Worm (Caenorhabditis elegans) whole organism, L4 larva: ENCODE data around the gene T19C3.2.
A peak's percentile ranks its signal among the peaks of the same experiment; 100 is the strongest.

Experiments used
- F10B5.3 ChIP-seq: sonication (generic microtip); optimal IDR thresholded peaks from 2 replicates; lab custom pipeline; 2016; ENCODE audit warnings: mild to moderate bottlenecking, missing genetic modification characterization, missing compliant biosample characterization
- F49E8.2 ChIP-seq: sonication (generic microtip); optimal IDR thresholded peaks from 2 replicates; lab custom pipeline; 2016; ENCODE audit warnings: missing compliant biosample characterization, mild to moderate bottlenecking, missing genetic modification characterization, borderline replicate concordance
- Y48G9A.11 ChIP-seq: fragments of 200-800 bp; sonication (Bioruptor generic); IDR thresholded peaks from 2 replicates; pipeline ENCODE4 v1.3.6; 2022; ENCODE audit warnings: missing genetic modification reagents, missing genetic modification characterization, missing compliant biosample characterization
- Y75B8A.6 ChIP-seq: fragments of 200-800 bp; sonication (Bioruptor generic); IDR thresholded peaks from 2 replicates; pipeline ENCODE4 v1.3.6; 2022; ENCODE audit warnings: missing genetic modification reagents, missing genetic modification characterization, missing compliant biosample characterization
- ama-1 ChIP-seq: fragments of 150-350 bp; optimal IDR thresholded peaks from 2 replicates; lab custom pipeline; 2014; ENCODE audit warnings: inconsistent platforms, mixed read lengths
- ceh-20 ChIP-seq: fragments of 200-800 bp; sonication (Bioruptor generic); IDR thresholded peaks from 2 replicates; pipeline ENCODE4 v1.3.6; 2022; ENCODE audit warnings: missing genetic modification reagents, missing genetic modification characterization, missing compliant biosample characterization
- ceh-28 ChIP-seq: fragments of 150-350 bp; optimal IDR thresholded peaks from 2 replicates; lab custom pipeline; 2014; ENCODE audit warnings: missing biosample characterization, missing genetic modification reagents, missing genetic modification characterization
- ceh-44 ChIP-seq: fragments of 200-800 bp; sonication (Bioruptor generic); IDR thresholded peaks from 2 replicates; pipeline ENCODE4 v1.3.6; 2022; ENCODE audit warnings: missing genetic modification reagents, missing genetic modification characterization, missing compliant biosample characterization
- ces-1 ChIP-seq: fragments of 150-350 bp; sonication (generic microtip); optimal IDR thresholded peaks from 4 replicates; lab custom pipeline; 2014; ENCODE audit warnings: missing biosample characterization, missing genetic modification reagents, missing genetic modification characterization
- cey-2 ChIP-seq: sonication (generic microtip); optimal IDR thresholded peaks from 3 replicates; lab custom pipeline; 2017; ENCODE audit warnings: missing genetic modification characterization, mild to moderate bottlenecking, missing compliant biosample characterization, antibody characterized with exemption, borderline replicate concordance; ENCODE audit not compliant: insufficient read depth
- daf-16 ChIP-seq, 3 experiments: sonication (generic microtip); optimal IDR thresholded peaks; 2 replicates each; lab custom pipeline; 2016 to 2017; ENCODE audit warnings: missing genetic modification characterization in 3 of 3, missing genetic modification reagents in 3 of 3, mild to moderate bottlenecking in 2 of 3, missing compliant biosample characterization in 2 of 3, missing biosample characterization in 1 of 3, moderate library complexity in 1 of 3
- dmd-6 ChIP-seq: fragments of 200-800 bp; sonication (Bioruptor generic); IDR thresholded peaks from 2 replicates; pipeline ENCODE4 v1.3.6; 2022; ENCODE audit warnings: missing genetic modification reagents, missing genetic modification characterization, missing compliant biosample characterization
- dmd-8 ChIP-seq: fragments of 200-800 bp; sonication (Bioruptor generic); IDR thresholded peaks from 2 replicates; pipeline ENCODE4 v1.3.6; 2022; ENCODE audit warnings: missing genetic modification characterization, missing compliant biosample characterization
- dve-1 ChIP-seq: sonication (generic microtip); optimal IDR thresholded peaks from 2 replicates; lab custom pipeline; 2017; ENCODE audit warnings: antibody characterized with exemption, mild to moderate bottlenecking, missing genetic modification characterization, missing compliant biosample characterization; ENCODE audit not compliant: insufficient read depth
- hlh-11 ChIP-seq: fragments of 200-800 bp; sonication (Bioruptor generic); optimal IDR thresholded peaks from 2 replicates; lab custom pipeline; 2018; ENCODE audit warnings: mild to moderate bottlenecking, missing genetic modification characterization, missing compliant biosample characterization
- hlh-30 ChIP-seq: sonication (generic microtip); optimal IDR thresholded peaks from 2 replicates; lab custom pipeline; 2017; ENCODE audit warnings: antibody characterized with exemption, mild to moderate bottlenecking, missing genetic modification characterization, missing compliant biosample characterization; ENCODE audit not compliant: insufficient read depth
- hmg-1.1 ChIP-seq: fragments of 200-800 bp; sonication (Bioruptor generic); IDR thresholded peaks from 2 replicates; pipeline ENCODE4 v1.3.6; 2022; ENCODE audit warnings: missing genetic modification reagents, missing genetic modification characterization, missing compliant biosample characterization
- lim-7 ChIP-seq: fragments of 200-800 bp; sonication (Bioruptor generic); IDR thresholded peaks from 2 replicates; pipeline ENCODE4 v1.3.6; 2022; ENCODE audit warnings: missing genetic modification characterization, missing compliant biosample characterization
- lin-1 ChIP-seq: fragments of 200-800 bp; sonication (Bioruptor generic); IDR thresholded peaks from 2 replicates; pipeline ENCODE4 v1.3.6; 2022; ENCODE audit warnings: missing genetic modification reagents, missing genetic modification characterization, missing compliant biosample characterization
- lin-39 ChIP-seq: fragments of 150-350 bp; optimal IDR thresholded peaks from 2 replicates; lab custom pipeline; 2014; ENCODE audit warnings: missing biosample characterization, missing genetic modification reagents, missing genetic modification characterization
- lsy-2 ChIP-seq, 2 experiments: fragments of 150-350 bp in 1 of 2; sonication (generic microtip) in 1 of 2; optimal IDR thresholded peaks; 2 replicates each; lab custom pipeline; 2014 to 2017; ENCODE audit warnings: missing biosample characterization in 2 of 2, missing genetic modification characterization in 2 of 2
- madf-9 ChIP-seq: fragments of 200-800 bp; sonication (Bioruptor generic); conservative IDR thresholded peaks from 2 replicates; pipeline ENCODE4 v1.3.6; 2022; ENCODE audit warnings: missing genetic modification reagents, missing genetic modification characterization, missing compliant biosample characterization
- mdl-1 ChIP-seq, 2 experiments: fragments of 150-350 bp in 1 of 2; sonication (generic microtip) in 1 of 2; optimal IDR thresholded peaks; 2 replicates each; lab custom pipeline; 2014 to 2017; ENCODE audit warnings: missing biosample characterization in 2 of 2, missing genetic modification characterization in 2 of 2
- mep-1 ChIP-seq: fragments of 150-350 bp; sonication (generic microtip); optimal IDR thresholded peaks from 3 replicates; lab custom pipeline; 2014; ENCODE audit warnings: missing biosample characterization, missing genetic modification characterization
- mes-2 ChIP-seq: sonication (generic microtip); optimal IDR thresholded peaks from 2 replicates; lab custom pipeline; 2016; ENCODE audit warnings: missing genotype, mild to moderate bottlenecking, missing genetic modification characterization, missing compliant biosample characterization; ENCODE audit not compliant: poor library complexity, severe bottlenecking
- nhr-10 ChIP-seq: fragments of 150-350 bp; optimal IDR thresholded peaks from 2 replicates; lab custom pipeline; 2014; ENCODE audit warnings: missing biosample characterization, missing genetic modification characterization
- nhr-111 ChIP-seq: fragments of 200-800 bp; sonication (Bioruptor generic); optimal IDR thresholded peaks from 2 replicates; lab custom pipeline; 2018; ENCODE audit warnings: mild to moderate bottlenecking, missing genetic modification characterization, missing compliant biosample characterization
- nhr-237 ChIP-seq: sonication (generic microtip); optimal IDR thresholded peaks from 2 replicates; lab custom pipeline; 2017; ENCODE audit warnings: missing biosample characterization, missing genetic modification characterization
- nhr-28 ChIP-seq: fragments of 150-350 bp; optimal IDR thresholded peaks from 2 replicates; lab custom pipeline; 2014; ENCODE audit warnings: missing biosample characterization, missing genetic modification characterization
- nhr-48 ChIP-seq: sonication (generic microtip); optimal IDR thresholded peaks from 2 replicates; lab custom pipeline; 2016; ENCODE audit warnings: mild to moderate bottlenecking, missing genetic modification characterization, missing compliant biosample characterization
- nhr-6 ChIP-seq: fragments of 150-350 bp; optimal IDR thresholded peaks from 2 replicates; lab custom pipeline; 2014; ENCODE audit warnings: missing biosample characterization, missing genetic modification characterization
- nhr-77 ChIP-seq: fragments of 150-350 bp; optimal IDR thresholded peaks from 2 replicates; lab custom pipeline; 2014; ENCODE audit warnings: missing biosample characterization, missing genetic modification characterization
- pha-4 ChIP-seq, 2 experiments: fragments of 150-350 bp in 1 of 2; fragments of 200-800 bp in 1 of 2; sonication (Bioruptor generic) in 1 of 2; IDR thresholded peaks in 1 of 2; optimal IDR thresholded peaks in 1 of 2; 2 replicates each; pipeline versions ENCODE4 v1.3.6 to Lab custom; 2014 to 2022; ENCODE audit warnings: missing genetic modification characterization in 2 of 2, missing genetic modification reagents in 2 of 2, missing biosample characterization in 1 of 2, missing compliant biosample characterization in 1 of 2
- php-3 ChIP-seq: fragments of 200-800 bp; sonication (Bioruptor generic); IDR thresholded peaks from 2 replicates; pipeline ENCODE4 v1.3.6; 2022; ENCODE audit warnings: missing genetic modification reagents, missing genetic modification characterization, missing compliant biosample characterization
- pqm-1 ChIP-seq: sonication (generic microtip); optimal IDR thresholded peaks from 2 replicates; lab custom pipeline; 2017; ENCODE audit warnings: missing biosample characterization, missing genetic modification characterization
- saeg-2 ChIP-seq: fragments of 200-800 bp; sonication (Bioruptor generic); IDR thresholded peaks from 2 replicates; pipeline ENCODE4 v1.3.6; 2022; ENCODE audit warnings: missing genetic modification reagents, missing genetic modification characterization, missing compliant biosample characterization
- snpc-1.2 ChIP-seq: fragments of 200-800 bp; sonication (Bioruptor generic); IDR thresholded peaks from 2 replicates; pipeline ENCODE4 v1.3.6; 2022; ENCODE audit warnings: missing genetic modification reagents, missing genetic modification characterization, missing compliant biosample characterization
- snpc-4 ChIP-seq: fragments of 150-350 bp; optimal IDR thresholded peaks from 2 replicates; lab custom pipeline; 2014; ENCODE audit warnings: missing biosample characterization, missing genetic modification characterization
- spr-1 ChIP-seq: sonication (generic microtip); optimal IDR thresholded peaks from 2 replicates; lab custom pipeline; 2016; ENCODE audit warnings: mild to moderate bottlenecking, missing genetic modification characterization, missing compliant biosample characterization
- vab-7 ChIP-seq: fragments of 200-800 bp; sonication (Bioruptor generic); IDR thresholded peaks from 2 replicates; pipeline ENCODE4 v1.3.6; 2022; ENCODE audit warnings: missing genetic modification reagents, missing genetic modification characterization, missing compliant biosample characterization

The T19C3.2 gene

ce11 chrIII:654365-654764 is 37.0 kb upstream of the T19C3.2 start (continued):
- no peak for TF ChIP-seq dmd-8 (GFP tag; lab: Robert Waterston, UW)
- TF ChIP-seq Y75B8A.6 (GFP tag; lab: Robert Waterston, UW), result no peak
- no peak for TF ChIP-seq hmg-1.1
- TF ChIP-seq ceh-20 (GFP tag; lab: Robert Waterston, UW), result no peak
- TF ChIP-seq lin-1, result no peak
- no peak for TF ChIP-seq ceh-28 (tag; lab: Kevin White, UChicago)
- TF ChIP-seq madf-9 (GFP tag; lab: Robert Waterston, UW), result 0 out of 2 replicates have a peak, but pooled peaks have one; percentile 46
- no peak for TF ChIP-seq Y48G9A.11
- TF ChIP-seq, all 104 proteins: peak for 4

DNA sequence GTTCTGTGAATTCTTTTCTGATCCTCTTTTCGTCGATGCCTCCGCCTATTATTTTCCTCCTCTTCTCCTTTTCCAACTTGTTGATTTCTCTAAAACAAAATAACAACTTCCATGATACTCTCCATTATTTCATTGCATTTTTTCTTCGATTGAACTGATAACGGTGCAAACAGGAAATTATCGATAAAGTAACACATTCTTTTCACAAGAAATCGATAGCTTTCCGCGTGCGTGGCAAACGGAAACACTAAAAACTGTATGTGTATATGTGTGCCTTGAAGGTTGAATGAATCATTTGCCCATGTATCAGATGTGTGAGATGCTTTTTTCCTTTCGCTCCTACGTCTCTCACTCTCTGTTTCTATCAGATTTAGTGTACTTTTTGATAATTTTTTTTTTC is 34.2 kb upstream of the T19C3.2 start:
- TF ChIP-seq snpc-1.2 (GFP tag; lab: Robert Waterston, UW), result no peak
- no peak for TF ChIP-seq vab-7 (GFP tag; lab: Robert Waterston, UW)
- peak; percentile 6 for TF ChIP-seq ceh-28 (tag; lab: Kevin White, UChicago)
- no peak for TF ChIP-seq daf-16 (GFP tag; optimal IDR thresholded peaks at IDR 0.05; lab: Kevin White, UChicago)
- peak; percentile 91 for TF ChIP-seq daf-16 (tag; optimal IDR thresholded peaks at IDR 0.05; lab: Kevin White, UChicago)
- TF ChIP-seq mdl-1 (tag; optimal IDR thresholded peaks at IDR 0.05; lab: Kevin White, UChicago), result peak in 1 of 2 experiments; percentile 14
- TF ChIP-seq lsy-2 (tag; optimal IDR thresholded peaks at IDR 0.05; lab: Kevin White, UChicago), result peak in 1 of 2 experiments; percentile 6
- TF ChIP-seq Y75B8A.6 (GFP tag; lab: Robert Waterston, UW), result no peak
- TF ChIP-seq snpc-4 (tag; lab: Kevin White, UChicago), result no peak
- no peak for TF ChIP-seq mep-1 (tag; lab: Kevin White, UChicago)
- TF ChIP-seq spr-1, result no peak
- peak; percentile 18 for TF ChIP-seq nhr-77 (tag; lab: Kevin White, UChicago)
- no peak for TF ChIP-seq ceh-44
- TF ChIP-seq dmd-6 (GFP tag; lab: Robert Waterston, UW), result peak; percentile 45
- TF ChIP-seq saeg-2 (GFP tag; lab: Robert Waterston, UW), result no peak
- TF ChIP-seq cey-2 (tag; lab: Kevin White, UChicago), result no peak
- 0 out of 2 replicates have a peak, but pooled peaks have one; percentile 14 for TF ChIP-seq php-3 (GFP tag; lab: Robert Waterston, UW)
- TF ChIP-seq hlh-30, result peak; percentile 45
- peak; percentile 58 for TF ChIP-seq hlh-11
- peak; percentile 88 for TF ChIP-seq pqm-1 (tag; lab: Kevin White, UChicago)
- TF ChIP-seq lin-39, result no peak
- no peak for TF ChIP-seq nhr-48 (tag; lab: Kevin White, UChicago)
- TF ChIP-seq F49E8.2 (tag; lab: Kevin White, UChicago), result no peak
- TF ChIP-seq nhr-237 (tag; lab: Kevin White, UChicago), result no peak
- no peak for TF ChIP-seq ces-1
- no peak for TF ChIP-seq pha-4 (GFP tag; IDR thresholded peaks at IDR 0.05; lab: Robert Waterston, UW)
- TF ChIP-seq pha-4 (tag; optimal IDR thresholded peaks at IDR 0.05; lab: Kevin White, UChicago), result peak; percentile 31
- TF ChIP-seq ama-1 (lab: Kevin White, UChicago), result no peak
- TF ChIP-seq dve-1 (tag; lab: Kevin White, UChicago), result peak; percentile 49
- no peak for TF ChIP-seq nhr-10 (tag; lab: Kevin White, UChicago)
- TF ChIP-seq nhr-111 (GFP tag; lab: Kevin White, UChicago), result no peak
- no peak for TF ChIP-seq F10B5.3 (tag; lab: Kevin White, UChicago)
- TF ChIP-seq nhr-28 (tag; lab: Kevin White, UChicago), result peak; percentile 78
- TF ChIP-seq mes-2 (tag; lab: Kevin White, UChicago), result peak; percentile 36
- TF ChIP-seq ceh-20 (GFP tag; lab: Robert Waterston, UW), result no peak
- TF ChIP-seq lim-7 (GFP tag; lab: Robert Waterston, UW), result no peak
- TF ChIP-seq nhr-6, result peak; percentile 14
